4 fruit fly cellular contexts compared by ENCODE assay signal in the genomic region with DNA sequence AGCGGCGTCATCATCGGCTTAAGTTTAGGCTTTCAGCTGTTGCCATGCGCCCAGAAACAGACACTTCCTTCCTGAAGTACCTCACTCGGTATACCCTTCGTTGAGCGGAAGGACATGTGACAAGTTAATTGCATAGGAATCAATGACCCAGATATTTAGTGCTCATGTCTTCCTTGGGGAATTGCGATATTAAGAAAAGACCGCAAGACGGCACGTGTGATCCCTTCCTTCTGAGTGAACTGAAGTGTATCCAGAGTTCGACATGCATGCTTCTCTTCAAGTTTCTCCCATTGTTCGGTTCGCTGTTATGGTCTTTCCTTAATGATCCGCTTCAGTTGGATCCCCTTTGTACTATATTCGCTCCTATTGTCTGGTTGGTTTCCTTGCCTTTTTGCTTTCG.
TF ChIP-seq lines count a peak whose summit lies in the region.

No protein-coding gene starts in this region.

- no peak for TF ChIP-seq CTCF in whole organism, embryonic (GFP tag; optimal IDR thresholded peaks at IDR 0.05; lab: Kevin White, UChicago)

TF ChIP-seq in whole organism, embryonic, 481 proteins besides CTCF, POLR2A, EP300 and RAD21 (continues in another document):
- TF ChIP-seq CG17612 (GFP tag; IDR thresholded peaks at IDR 0.05; lab: Robert Waterston, UW) (no peak), Oaz (GFP tag; IDR thresholded peaks at IDR 0.05; lab: Robert Waterston, UW) (no peak), phol (tag; optimal IDR thresholded peaks at IDR 0.05; lab: Kevin White, UChicago) (no peak), Spps (tag; optimal IDR thresholded peaks at IDR 0.05; lab: Kevin White, UChicago) (no peak), zfh1 (GFP tag; IDR thresholded peaks at IDR 0.05; lab: Robert Waterston, UW) (no peak), CG1603 (tag; optimal IDR thresholded peaks at IDR 0.05; lab: Kevin White, UChicago) (peak; percentile 3), CG10147 (GFP tag; optimal IDR thresholded peaks at IDR 0.05; lab: Kevin White, UChicago) (no peak), HmgD (GFP tag; optimal IDR thresholded peaks at IDR 0.05; lab: Kevin White, UChicago) (no peak), row (GFP tag; IDR thresholded peaks at IDR 0.05; lab: Robert Waterston, UW) (peak; percentile 16; the same call in 1 of the 3 replicates), ro (GFP tag; IDR thresholded peaks at IDR 0.05; lab: Robert Waterston, UW) (no peak), kni (GFP tag; optimal IDR thresholded peaks at IDR 0.05; lab: Kevin White, UChicago) (no peak), bsh (GFP tag; optimal IDR thresholded peaks at IDR 0.05; lab: Kevin White, UChicago) (peak in 1 of 2 experiments; percentile 28), CG6813 (GFP tag; optimal IDR thresholded peaks at IDR 0.05; lab: Kevin White, UChicago) (no peak), Ravus (GFP tag; IDR thresholded peaks at IDR 0.05; lab: Robert Waterston, UW) (no peak), CG8924 (tag; optimal IDR thresholded peaks at IDR 0.05; lab: Kevin White, UChicago) (no peak), zfh2 (GFP tag; optimal IDR thresholded peaks at IDR 0.05; lab: Kevin White, UChicago) (no peak), CG4854 (GFP tag; optimal IDR thresholded peaks at IDR 0.05; lab: Kevin White, UChicago) (no peak), CG2875 (GFP tag; optimal IDR thresholded peaks at IDR 0.05; lab: Kevin White, UChicago) (no peak), lmd (GFP tag; IDR thresholded peaks at IDR 0.05; lab: Robert Waterston, UW) (no peak), lab (GFP tag; optimal IDR thresholded peaks at IDR 0.05; lab: Kevin White, UChicago) (no peak), BEAF-32 (GFP tag; optimal IDR thresholded peaks at IDR 0.05; lab: Kevin White, UChicago) (no peak), Med (GFP tag; lab: Kevin White, UChicago) (peak; percentile 58), Hsf (GFP tag; optimal IDR thresholded peaks at IDR 0.05; lab: Kevin White, UChicago) (no peak)

TF ChIP-seq in whole organism, prepupa, 60 proteins besides CTCF, POLR2A, EP300 and RAD21 (continues in another document):
- TF ChIP-seq CG6854 (GFP tag; optimal IDR thresholded peaks at IDR 0.05; lab: Kevin White, UChicago) (peak; percentile 66), fkh (GFP tag; optimal IDR thresholded peaks at IDR 0.05; lab: Kevin White, UChicago) (no peak), CG11294 (GFP tag; IDR thresholded peaks at IDR 0.05; lab: Robert Waterston, UW) (peak; percentile 9; the same call in 1 of the 2 replicates), Hr38 (GFP tag; optimal IDR thresholded peaks at IDR 0.05; lab: Kevin White, UChicago) (no peak), CG8119 (GFP tag; IDR thresholded peaks at IDR 0.05; lab: Robert Waterston, UW) (peak; percentile 62), cyc (GFP tag; optimal IDR thresholded peaks at IDR 0.05; lab: Kevin White, UChicago) (peak; percentile 87), fd59A (GFP tag; optimal IDR thresholded peaks at IDR 0.05; lab: Kevin White, UChicago) (peak; percentile 80), net (GFP tag; optimal IDR thresholded peaks at IDR 0.05; lab: Kevin White, UChicago) (peak; percentile 78), CG3919 (GFP tag; optimal IDR thresholded peaks at IDR 0.05; lab: Kevin White, UChicago) (peak; percentile 87), spab (GFP tag; optimal IDR thresholded peaks at IDR 0.05; lab: Kevin White, UChicago) (peak; percentile 78), CG10669 (GFP tag; optimal IDR thresholded peaks at IDR 0.05; lab: Kevin White, UChicago) (peak; percentile 88), Blimp-1 (GFP tag; optimal IDR thresholded peaks at IDR 0.05; lab: Kevin White, UChicago) (peak; percentile 63), Met (GFP tag; optimal IDR thresholded peaks at IDR 0.05; lab: Kevin White, UChicago) (peak; percentile 88), Smox (GFP tag; optimal IDR thresholded peaks at IDR 0.05; lab: Kevin White, UChicago) (peak; percentile 83), Ets21C (GFP tag; optimal IDR thresholded peaks at IDR 0.05; lab: Kevin White, UChicago) (peak; percentile 82), Sox102F (GFP tag; optimal IDR thresholded peaks at IDR 0.05; lab: Kevin White, UChicago) (peak; percentile 88), eg (GFP tag; IDR thresholded peaks at IDR 0.05; lab: Robert Waterston, UW) (0 out of 3 replicates have a peak, but pooled peaks have one; percentile 29), vri (GFP tag; optimal IDR thresholded peaks at IDR 0.05; lab: Kevin White, UChicago) (peak; percentile 65), Hr39 (GFP tag; optimal IDR thresholded peaks at IDR 0.05; lab: Kevin White, UChicago) (peak; percentile 90), CG3032 (tag; optimal IDR thresholded peaks at IDR 0.05; lab: Kevin White, UChicago) (peak; percentile 83), Ets96B (tag; optimal IDR thresholded peaks at IDR 0.05; lab: Kevin White, UChicago) (peak; percentile 85), esn (GFP tag; optimal IDR thresholded peaks at IDR 0.05; lab: Kevin White, UChicago) (peak; percentile 88)

TF ChIP-seq in whole organism, pupa, 21 proteins besides CTCF, POLR2A, EP300 and RAD21:
- TF ChIP-seq EcR (GFP tag; optimal IDR thresholded peaks at IDR 0.05; lab: Kevin White, UChicago) (peak; percentile 88), Ets98B (GFP tag; IDR thresholded peaks at IDR 0.05; lab: Robert Waterston, UW) (peak; percentile 51), CG4496 (GFP tag; IDR thresholded peaks at IDR 0.05; lab: Robert Waterston, UW) (peak; percentile 73), Pif1A (GFP tag; optimal IDR thresholded peaks at IDR 0.05; lab: Kevin White, UChicago) (peak; percentile 84), CG14655 (GFP tag; optimal IDR thresholded peaks at IDR 0.05; lab: Kevin White, UChicago) (peak; percentile 75), rn (GFP tag; IDR thresholded peaks at IDR 0.05; lab: Robert Waterston, UW) (0 out of 2 replicates have a peak, but pooled peaks have one; percentile 35), CG13204 (GFP tag; optimal IDR thresholded peaks at IDR 0.05; lab: Kevin White, UChicago) (peak; percentile 63), CG10348 (GFP tag; IDR thresholded peaks at IDR 0.05; lab: Robert Waterston, UW) (no peak), Snoo (tag; optimal IDR thresholded peaks at IDR 0.05; lab: Kevin White, UChicago) (peak; percentile 79), CG34367 (tag; optimal IDR thresholded peaks at IDR 0.05; lab: Kevin White, UChicago) (peak; percentile 87), CG9948 (tag; optimal IDR thresholded peaks at IDR 0.05; lab: Kevin White, UChicago) (peak; percentile 80), CG8159 (tag; optimal IDR thresholded peaks at IDR 0.05; lab: Kevin White, UChicago) (peak; percentile 84), Pif1B (GFP tag; optimal IDR thresholded peaks at IDR 0.05; lab: Kevin White, UChicago) (peak; percentile 88), fd96Ca (GFP tag; IDR thresholded peaks at IDR 0.05; lab: Robert Waterston, UW) (peak; percentile 64; the same call in 2 of the 3 replicates), CG12605 (GFP tag; IDR thresholded peaks at IDR 0.05; lab: Robert Waterston, UW) (no peak), CG32121 (GFP tag; IDR thresholded peaks at IDR 0.05; lab: Robert Waterston, UW) (no peak), CG17806 (tag; optimal IDR thresholded peaks at IDR 0.05; lab: Kevin White, UChicago) (peak; percentile 83), CG15710 (tag; optimal IDR thresholded peaks at IDR 0.05; lab: Kevin White, UChicago) (peak; percentile 87), gl (tag; optimal IDR thresholded peaks at IDR 0.05; lab: Kevin White, UChicago) (peak; percentile 82), CG8301 (tag; optimal IDR thresholded peaks at IDR 0.05; lab: Kevin White, UChicago) (peak; percentile 60), D1 (tag; optimal IDR thresholded peaks at IDR 0.05; lab: Kevin White, UChicago) (peak; percentile 57)

TF ChIP-seq in whole organism, wandering third instar larva, 38 proteins besides CTCF, POLR2A, EP300 and RAD21 (continues in another document):
- TF ChIP-seq foxo (GFP tag; optimal IDR thresholded peaks at IDR 0.05; lab: Kevin White, UChicago) (peak in 1 of 2 experiments; percentile 78), dmrt93B (GFP tag; optimal IDR thresholded peaks at IDR 0.05; lab: Kevin White, UChicago) (peak; percentile 67), tai (GFP tag; optimal IDR thresholded peaks at IDR 0.05; lab: Kevin White, UChicago) (no peak), Hr83 (GFP tag; optimal IDR thresholded peaks at IDR 0.05; lab: Kevin White, UChicago; ENCODE audit: poor library complexity, severe bottlenecking) (no peak), CG9705 (GFP tag; optimal IDR thresholded peaks at IDR 0.05; lab: Kevin White, UChicago) (no peak), Vsx2 (GFP tag; optimal IDR thresholded peaks at IDR 0.05; lab: Kevin White, UChicago; ENCODE audit: partially characterized antibody) (no peak), Dif (GFP tag; optimal IDR thresholded peaks at IDR 0.05; lab: Kevin White, UChicago; ENCODE audit: partially characterized antibody) (no peak), jim (GFP tag; optimal IDR thresholded peaks at IDR 0.05; lab: Kevin White, UChicago) (no peak), lola (GFP tag; optimal IDR thresholded peaks at IDR 0.05; lab: Kevin White, UChicago) (no peak), HLH106 (tag; optimal IDR thresholded peaks at IDR 0.05; lab: Kevin White, UChicago) (peak; percentile 67), Myc (optimal IDR thresholded peaks at IDR 0.05; lab: Kevin White, UChicago) (no peak), CrebA (GFP tag; optimal IDR thresholded peaks at IDR 0.05; lab: Kevin White, UChicago; ENCODE audit: borderline replicate concordance) (no peak), GATAd (GFP tag; optimal IDR thresholded peaks at IDR 0.05; lab: Kevin White, UChicago) (no peak), Mio (GFP tag; optimal IDR thresholded peaks at IDR 0.05; lab: Kevin White, UChicago) (no peak), pan (optimal IDR thresholded peaks at IDR 0.05; lab: Kevin White, UChicago) (no peak), rgr (GFP tag; optimal IDR thresholded peaks at IDR 0.05; lab: Kevin White, UChicago) (peak; percentile 76), N (GFP tag; optimal IDR thresholded peaks at IDR 0.05; lab: Kevin White, UChicago) (no peak), h (GFP tag; optimal IDR thresholded peaks at IDR 0.05; lab: Kevin White, UChicago) (peak; percentile 88), fru (GFP tag; optimal IDR thresholded peaks at IDR 0.05; lab: Kevin White, UChicago) (peak; percentile 86), psq (GFP tag; optimal IDR thresholded peaks at IDR 0.05; lab: Kevin White, UChicago) (peak; percentile 88), OdsH (GFP tag; optimal IDR thresholded peaks at IDR 0.05; lab: Kevin White, UChicago) (peak; percentile 72), dsf (GFP tag; optimal IDR thresholded peaks at IDR 0.05; lab: Kevin White, UChicago; ENCODE audit: borderline replicate concordance) (no peak), brk (GFP tag; optimal IDR thresholded peaks at IDR 0.05; lab: Kevin White, UChicago) (no peak), br (GFP tag; optimal IDR thresholded peaks at IDR 0.05; lab: Kevin White, UChicago) (peak; percentile 79), CG32264 (GFP tag; optimal IDR thresholded peaks at IDR 0.05; lab: Kevin White, UChicago) (peak; percentile 35), sv (GFP tag; optimal IDR thresholded peaks at IDR 0.05; lab: Kevin White, UChicago) (no peak), usp (GFP tag; optimal IDR thresholded peaks at IDR 0.05; lab: Kevin White, UChicago) (no peak), Dfd (GFP tag; optimal IDR thresholded peaks at IDR 0.05; lab: Kevin White, UChicago) (no peak)
